Worm (Caenorhabditis elegans) whole organism, L2 larva: ENCODE measurements around the gene Y39A1A.24.

Experiments used
- lsy-2 ChIP-seq, 2 experiments: fragments of 150-350 bp in 1 of 2; sonication (generic microtip) in 1 of 2; optimal IDR thresholded peaks; 2 replicates each; lab custom pipeline; 2014 to 2017; ENCODE audit warnings: missing biosample characterization in 2 of 2, missing genetic modification characterization in 2 of 2
- nhr-12 ChIP-seq: fragments of 150-350 bp; optimal IDR thresholded peaks from 2 replicates; lab custom pipeline; 2014; ENCODE audit warnings: missing biosample characterization, missing genetic modification characterization

DNA sequence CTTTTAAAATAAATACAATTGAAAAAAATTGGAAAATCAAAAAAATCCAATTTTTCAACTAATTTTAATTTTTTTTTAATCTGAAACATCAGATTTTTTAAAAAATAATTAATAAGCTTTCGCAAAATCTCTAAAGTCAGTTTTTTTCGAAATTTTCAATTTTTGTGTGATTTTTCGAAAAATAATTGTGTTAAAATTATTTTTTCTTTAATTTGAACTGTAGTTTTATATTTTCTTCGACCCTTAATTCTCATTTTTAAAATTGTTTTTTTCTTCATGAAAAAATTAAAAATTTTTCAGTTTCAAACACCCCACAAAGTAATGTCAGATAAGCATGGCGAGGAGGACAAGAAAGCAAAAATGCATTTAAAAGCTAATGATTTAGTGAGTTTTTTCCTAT, 7.4 kb upstream of the Y39A1A.24 start, which contains the start of gene rabx-5:
- no peak for TF ChIP-seq lsy-2 (tag; optimal IDR thresholded peaks at IDR 0.05; lab: Kevin White, UChicago)
- TF ChIP-seq nhr-12 (tag; lab: Kevin White, UChicago): no peak
